Worm (Caenorhabditis elegans) whole organism, young adult: ENCODE data around the gene clec-178.

ENCODE experiments used
- B0336.3 ChIP-seq: fragments of 200-800 bp; sonication (Bioruptor generic); IDR thresholded peaks from 2 replicates; pipeline ENCODE4 v1.3.6; 2022; ENCODE audit warnings: missing genetic modification characterization, missing compliant biosample characterization
- F22D6.2 ChIP-seq: sonication (generic microtip); optimal IDR thresholded peaks from 2 replicates; lab custom pipeline; 2016; ENCODE audit warnings: mild to moderate bottlenecking, missing genetic modification characterization, missing compliant biosample characterization
- F33H1.4 ChIP-seq: fragments of 200-800 bp; sonication (Bioruptor generic); IDR thresholded peaks from 2 replicates; pipeline ENCODE4 v1.3.6; 2022; ENCODE audit warnings: missing genetic modification reagents, missing genetic modification characterization, missing compliant biosample characterization
- F52B5.7 ChIP-seq: sonication (generic microtip); optimal IDR thresholded peaks from 2 replicates; lab custom pipeline; 2016; ENCODE audit warnings: mild to moderate bottlenecking, missing genetic modification characterization, missing compliant biosample characterization
- F57A8.1 ChIP-seq: fragments of 200-800 bp; sonication (Bioruptor generic); optimal IDR thresholded peaks from 2 replicates; lab custom pipeline; 2018; ENCODE audit warnings: mild to moderate bottlenecking, missing genetic modification characterization, moderate library complexity, missing compliant biosample characterization
- T07F8.4 ChIP-seq: sonication (generic microtip); optimal IDR thresholded peaks from 2 replicates; lab custom pipeline; 2016; ENCODE audit warnings: mild to moderate bottlenecking, missing genetic modification characterization, moderate library complexity, missing compliant biosample characterization
- ZK185.1 ChIP-seq: sonication (generic microtip); optimal IDR thresholded peaks from 2 replicates; lab custom pipeline; 2016; ENCODE audit warnings: mild to moderate bottlenecking, missing genetic modification characterization, missing compliant biosample characterization; ENCODE audit not compliant: poor library complexity, severe bottlenecking
- aptf-2 ChIP-seq: fragments of 200-800 bp; sonication (Bioruptor generic); conservative IDR thresholded peaks from 2 replicates; pipeline ENCODE4 v1.3.6; 2022; ENCODE audit warnings: missing genetic modification reagents, missing genetic modification characterization, missing compliant biosample characterization
- cebp-2 ChIP-seq: fragments of 200-800 bp; sonication (Bioruptor generic); IDR thresholded peaks from 2 replicates; pipeline ENCODE4 v1.3.6; 2022; ENCODE audit warnings: missing genetic modification characterization, missing compliant biosample characterization
- ceh-100 ChIP-seq: fragments of 200-800 bp; sonication (Bioruptor generic); IDR thresholded peaks from 2 replicates; pipeline ENCODE4 v1.3.6; 2022; ENCODE audit warnings: missing genetic modification reagents, missing genetic modification characterization, missing compliant biosample characterization
- ceh-40 ChIP-seq: fragments of 200-800 bp; sonication (Bioruptor generic); IDR thresholded peaks from 2 replicates; pipeline ENCODE4 v1.3.6; 2022; ENCODE audit warnings: missing genetic modification characterization, missing compliant biosample characterization
- ceh-58 ChIP-seq: fragments of 200-800 bp; sonication (Bioruptor generic); IDR thresholded peaks from 2 replicates; pipeline ENCODE4 v1.3.6; 2022; ENCODE audit warnings: missing genetic modification characterization, missing compliant biosample characterization
- ceh-79 ChIP-seq: sonication (generic microtip); optimal IDR thresholded peaks from 2 replicates; lab custom pipeline; 2017; ENCODE audit warnings: mild to moderate bottlenecking, missing genetic modification characterization, missing compliant biosample characterization
- dox-1 ChIP-seq: fragments of 200-800 bp; sonication (Bioruptor generic); IDR thresholded peaks from 2 replicates; pipeline ENCODE4 v1.3.6; 2022; ENCODE audit warnings: missing genetic modification reagents, missing genetic modification characterization, missing compliant biosample characterization
- dpff-1 ChIP-seq: sonication (generic microtip); optimal IDR thresholded peaks from 2 replicates; lab custom pipeline; 2017; ENCODE audit warnings: mild to moderate bottlenecking, missing genetic modification characterization, missing compliant biosample characterization
- efl-1 ChIP-seq: fragments of 150-350 bp; optimal IDR thresholded peaks from 2 replicates; lab custom pipeline; 2014; ENCODE audit warnings: missing biosample characterization, missing genetic modification reagents, missing genetic modification characterization
- egl-44 ChIP-seq: fragments of 200-800 bp; sonication (Bioruptor generic); IDR thresholded peaks from 2 replicates; pipeline ENCODE4 v1.3.6; 2022; ENCODE audit warnings: missing genetic modification reagents, missing genetic modification characterization, missing compliant biosample characterization
- egrh-3 ChIP-seq: fragments of 200-800 bp; sonication (Bioruptor generic); IDR thresholded peaks from 2 replicates; pipeline ENCODE4 v1.3.6; 2022; ENCODE audit warnings: missing genetic modification reagents, missing genetic modification characterization, missing compliant biosample characterization
- him-1 ChIP-seq: sonication (generic microtip); optimal IDR thresholded peaks from 2 replicates; lab custom pipeline; 2016; ENCODE audit warnings: missing genotype, missing genetic modification reagents, missing genetic modification characterization, missing compliant biosample characterization
- hmg-20 ChIP-seq: fragments of 200-800 bp; sonication (Bioruptor generic); IDR thresholded peaks from 2 replicates; pipeline ENCODE4 v1.3.6; 2022; ENCODE audit warnings: missing genetic modification reagents, missing genetic modification characterization, missing compliant biosample characterization
- lir-1 ChIP-seq: fragments of 200-800 bp; sonication (Bioruptor generic); conservative IDR thresholded peaks from 2 replicates; pipeline ENCODE4 v1.3.6; 2022; ENCODE audit warnings: missing genetic modification reagents, missing genetic modification characterization, missing compliant biosample characterization
- lsl-1 ChIP-seq: fragments of 200-800 bp; sonication (Bioruptor generic); optimal IDR thresholded peaks from 2 replicates; lab custom pipeline; 2018; ENCODE audit warnings: mild to moderate bottlenecking, missing genetic modification characterization, moderate library complexity, missing compliant biosample characterization
- madf-6 ChIP-seq: fragments of 200-800 bp; sonication (Bioruptor generic); IDR thresholded peaks from 2 replicates; pipeline ENCODE4 v1.3.6; 2022; ENCODE audit warnings: missing genetic modification reagents, missing genetic modification characterization, missing compliant biosample characterization
- nfya-1 ChIP-seq: sonication (generic microtip); optimal IDR thresholded peaks from 2 replicates; lab custom pipeline; 2017; ENCODE audit warnings: antibody characterized with exemption, missing compliant biosample characterization, missing genetic modification characterization, borderline replicate concordance; ENCODE audit not compliant: insufficient read depth
- nhr-80 ChIP-seq: sonication (generic microtip); optimal IDR thresholded peaks from 2 replicates; lab custom pipeline; 2016; ENCODE audit warnings: missing genetic modification characterization, missing compliant biosample characterization
- rcor-1 ChIP-seq: fragments of 200-800 bp; sonication (Bioruptor generic); IDR thresholded peaks from 2 replicates; pipeline ENCODE4 v1.3.6; 2022; ENCODE audit warnings: missing genetic modification reagents, missing genetic modification characterization, missing compliant biosample characterization
- rec-8 ChIP-seq, 2 experiments: sonication (generic microtip); optimal IDR thresholded peaks; 2 replicates each; lab custom pipeline; 2016; ENCODE audit warnings: mild to moderate bottlenecking in 2 of 2, missing genetic modification characterization in 2 of 2, missing genetic modification reagents in 2 of 2, missing genotype in 2 of 2, missing biosample characterization in 1 of 2, missing compliant biosample characterization in 1 of 2, moderate library complexity in 1 of 2
- snpc-4 ChIP-seq, 5 experiments: fragments of 150-350 bp in 1 of 5; sonication (generic microtip) in 4 of 5; optimal IDR thresholded peaks; 2 replicates each; lab custom pipeline; 2014 to 2018; ENCODE audit warnings: missing genetic modification characterization in 5 of 5, missing biosample characterization in 3 of 5, antibody characterized with exemption in 2 of 5, mild to moderate bottlenecking in 2 of 5, missing compliant biosample characterization in 2 of 5, missing genotype in 2 of 5, moderate library complexity in 2 of 5, missing genetic modification reagents in 1 of 5
- tbx-9 ChIP-seq: sonication (generic microtip); optimal IDR thresholded peaks from 2 replicates; lab custom pipeline; 2016; ENCODE audit warnings: borderline replicate concordance, missing genetic modification characterization, inconsistent platforms, missing compliant biosample characterization
- unc-62 ChIP-seq: fragments of 150-350 bp; optimal IDR thresholded peaks from 2 replicates; lab custom pipeline; 2014; ENCODE audit warnings: missing biosample characterization, missing genetic modification reagents, missing genetic modification characterization
- ztf-6 ChIP-seq: fragments of 200-800 bp; sonication (Bioruptor generic); IDR thresholded peaks from 2 replicates; pipeline ENCODE4 v1.3.6; 2022; ENCODE audit warnings: missing genetic modification reagents, missing genetic modification characterization, missing compliant biosample characterization

Gene clec-178

ce11 chrIV:5678044-5678443 is 24.3 kb downstream of the clec-178 start, which contains the start of gene C55C3.4:
C55C3.4 (minus strand) TSS chrIV:5678144.
- TF ChIP-seq ceh-100 (GFP tag; lab: Robert Waterston, UW) (no peak), dpff-1 (no peak), tbx-9 (tag; lab: Kevin White, UChicago) (no peak), nfya-1 (tag; lab: Kevin White, UChicago) (no peak)

ce11 chrIV:5682547-5683234 is 28.9 kb downstream of the clec-178 start, which contains the start of the genes C55C3.7 and C55C3.6:
C55C3.7 (minus strand) TSS chrIV:5682647.
C55C3.6 (plus strand) TSS chrIV:5683184.
- no peak for TF ChIP-seq T07F8.4
- TF ChIP-seq unc-62 (GFP tag; lab: Kevin White, UChicago), result no peak
- no peak for TF ChIP-seq dpff-1
- TF ChIP-seq ceh-58 (GFP tag; lab: Robert Waterston, UW), result no peak
- TF ChIP-seq dox-1 (GFP tag; lab: Robert Waterston, UW), result no peak
- no peak for TF ChIP-seq hmg-20 (GFP tag; lab: Robert Waterston, UW)
- TF ChIP-seq B0336.3, result no peak
- no peak for TF ChIP-seq rec-8 (tag; optimal IDR thresholded peaks at IDR 0.05; lab: Kevin White, UChicago)
- TF ChIP-seq cebp-2 (GFP tag; lab: Robert Waterston, UW), result no peak
- TF ChIP-seq ceh-79 (tag; lab: Kevin White, UChicago), result no peak
- no peak for TF ChIP-seq ceh-40 (GFP tag; lab: Robert Waterston, UW)
- no peak for TF ChIP-seq F33H1.4
- no peak for TF ChIP-seq F57A8.1
- TF ChIP-seq efl-1, result no peak
- TF ChIP-seq ztf-6 (GFP tag; lab: Robert Waterston, UW), result no peak
- no peak for TF ChIP-seq F22D6.2 (tag; lab: Kevin White, UChicago)
- no peak for TF ChIP-seq lsl-1 (GFP tag; lab: Kevin White, UChicago)

DNA sequence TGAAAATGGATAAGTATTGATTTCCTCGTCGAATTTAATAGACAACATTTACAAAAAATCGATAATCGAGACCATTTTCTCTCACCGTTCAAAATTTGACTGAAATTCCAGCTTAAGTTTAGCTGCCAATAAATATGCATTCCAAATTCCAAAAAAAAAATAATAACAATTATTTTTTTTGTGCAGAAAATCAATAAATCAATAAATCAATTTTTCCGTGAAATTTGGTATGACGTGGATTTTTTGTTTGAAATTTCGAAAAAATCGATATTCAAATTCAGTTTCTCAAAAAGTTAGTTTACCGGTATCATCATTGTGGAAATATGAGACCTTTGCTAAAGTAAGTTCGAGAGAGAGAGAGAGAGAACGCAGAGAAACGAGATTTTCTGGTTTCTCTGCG is 31.3 kb downstream of the clec-178 start, which contains the start of gene C55C3.3:
Gene C55C3.3, plus strand, starts transcription at position 274 of the 400 bp plus-strand sequence.
- TF ChIP-seq egrh-3 (GFP tag; lab: Robert Waterston, UW) (no peak), egl-44 (GFP tag; lab: Robert Waterston, UW) (no peak), efl-1 (no peak), him-1 (tag; lab: Kevin White, UChicago) (no peak), F52B5.7 (tag; lab: Kevin White, UChicago) (no peak), ZK185.1 (tag; lab: Kevin White, UChicago) (no peak), snpc-4 (GFP tag; optimal IDR thresholded peaks at IDR 0.05; lab: Kevin White, UChicago) (no peak), snpc-4 (tag; optimal IDR thresholded peaks at IDR 0.05; lab: Kevin White, UChicago) (peak in 1 of 4 experiments; percentile 61), nhr-80 (tag; lab: Kevin White, UChicago) (no peak)

DNA sequence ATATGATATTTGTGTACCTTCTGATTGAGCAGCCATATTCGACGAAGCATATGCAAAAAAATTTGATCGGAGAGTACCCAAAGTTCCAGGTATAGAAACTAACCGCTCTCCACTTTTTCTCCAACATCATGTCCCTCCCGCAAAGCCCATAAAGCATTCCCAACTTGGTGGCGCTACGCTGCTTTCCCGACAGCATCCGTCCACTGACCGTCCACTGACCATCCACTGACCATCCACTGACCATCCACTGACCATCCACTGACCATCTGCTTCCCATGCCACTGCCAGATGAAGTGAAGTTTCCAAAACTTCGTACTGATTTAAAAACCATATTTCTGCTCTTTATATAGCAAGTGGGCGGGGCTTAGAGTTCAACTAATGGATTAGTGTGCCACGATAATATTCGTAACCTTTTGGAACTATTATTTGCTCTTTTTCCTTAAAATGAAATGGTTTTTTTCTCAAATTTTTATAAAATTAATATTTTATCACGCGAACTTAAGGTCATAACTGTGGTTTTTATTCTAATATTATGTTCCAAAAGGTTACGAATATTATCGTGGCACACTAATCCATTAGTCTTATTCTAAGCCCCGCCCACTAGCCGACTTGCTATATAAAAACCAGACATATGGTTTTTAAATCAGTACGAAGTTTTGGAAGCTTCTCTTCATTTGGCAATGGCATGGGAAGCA is 36.8 kb downstream of the clec-178 start, which contains the start of gene C55C3.8:
Gene C55C3.8, plus strand, starts transcription at position 645 of the 695 bp plus-strand sequence.
- TF ChIP-seq rcor-1 (GFP tag; lab: Robert Waterston, UW) (no peak), aptf-2 (GFP tag; lab: Robert Waterston, UW) (no peak), egrh-3 (GFP tag; lab: Robert Waterston, UW) (no peak), lir-1 (GFP tag; lab: Robert Waterston, UW) (no peak), madf-6 (GFP tag; lab: Robert Waterston, UW) (no peak)
- TF ChIP-seq, all 124 proteins: peak for 0
